Worm (Caenorhabditis elegans): Measurements from ENCODE around the gene gei-13.
A peak's percentile ranks its signal among the peaks of the same experiment; 100 is the strongest.

The gei-13 gene

ce11 chrIII:9662266-9662959 is 25.5 kb upstream of the gei-13 start:
- no peak for TF ChIP-seq unc-62 (GFP tag; optimal IDR thresholded peaks at IDR 0.05)
- no peak for TF ChIP-seq ceh-28 (tag; optimal IDR thresholded peaks at IDR 0.05)
- TF ChIP-seq skn-1 (tag; optimal IDR thresholded peaks at IDR 0.05), result no peak
- no peak for TF ChIP-seq pqm-1 (tag; optimal IDR thresholded peaks at IDR 0.05)
- peak; percentile 47 for TF ChIP-seq nfya-1 (tag; optimal IDR thresholded peaks at IDR 0.05; ENCODE audit: insufficient read depth)
- no peak for TF ChIP-seq ceh-16 (tag; optimal IDR thresholded peaks at IDR 0.05)
- no peak for TF ChIP-seq unc-39 (tag; optimal IDR thresholded peaks at IDR 0.05)
- no peak for TF ChIP-seq ceh-82 (tag; optimal IDR thresholded peaks at IDR 0.05)
- no peak for TF ChIP-seq eor-1 (tag; optimal IDR thresholded peaks at IDR 0.05)
- no peak for TF ChIP-seq R02D3.7 (tag; optimal IDR thresholded peaks at IDR 0.05)
- no peak for TF ChIP-seq nhr-67 (tag; optimal IDR thresholded peaks at IDR 0.05)
- peak; percentile 5 for TF ChIP-seq lin-15B (tag; optimal IDR thresholded peaks at IDR 0.05)
- no peak for TF ChIP-seq nhr-23 (tag; optimal IDR thresholded peaks at IDR 0.05)
- no peak for TF ChIP-seq snpc-4 (tag; optimal IDR thresholded peaks at IDR 0.05)
- TF ChIP-seq nhr-237 (tag; optimal IDR thresholded peaks at IDR 0.05), result no peak
- no peak for TF ChIP-seq elt-2 (tag; optimal IDR thresholded peaks at IDR 0.05)
- no peak for TF ChIP-seq ZK546.5 (tag; optimal IDR thresholded peaks at IDR 0.05)
- no peak for TF ChIP-seq jun-1 (tag; optimal IDR thresholded peaks at IDR 0.05)
- TF ChIP-seq nhr-43 (tag; optimal IDR thresholded peaks at IDR 0.05; ENCODE audit: poor library complexity, severe bottlenecking), result no peak
- TF ChIP-seq nhr-77 (tag; optimal IDR thresholded peaks at IDR 0.05), result no peak
- TF ChIP-seq nhr-25 (tag; optimal IDR thresholded peaks at IDR 0.05), result no peak
- TF ChIP-seq lin-39 (tag; optimal IDR thresholded peaks at IDR 0.05), result peak; percentile 58
- no peak for TF ChIP-seq mdl-1 (tag; optimal IDR thresholded peaks at IDR 0.05)
- TF ChIP-seq elt-1 (tag; optimal IDR thresholded peaks at IDR 0.05), result no peak

- TF ChIP-seq ceh-16 (tag; optimal IDR thresholded peaks at IDR 0.05), result no peak
- TF ChIP-seq ztf-11 (tag; optimal IDR thresholded peaks at IDR 0.05), result no peak
- no peak for TF ChIP-seq pqm-1 (tag; optimal IDR thresholded peaks at IDR 0.05)
- TF ChIP-seq daf-12 (tag; optimal IDR thresholded peaks at IDR 0.05), result no peak
- TF ChIP-seq fkh-2 (tag; optimal IDR thresholded peaks at IDR 0.05), result no peak
- TF ChIP-seq hmg-11 (tag; optimal IDR thresholded peaks at IDR 0.05), result peak; percentile 34
- no peak for TF ChIP-seq ztf-4 (tag; optimal IDR thresholded peaks at IDR 0.05)
- TF ChIP-seq pha-4 (tag; optimal IDR thresholded peaks at IDR 0.05), result no peak
- TF ChIP-seq mml-1 (tag; optimal IDR thresholded peaks at IDR 0.05), result no peak
- TF ChIP-seq nhr-23 (tag; optimal IDR thresholded peaks at IDR 0.05), result peak; percentile 69
- no peak for TF ChIP-seq skn-1 (tag; optimal IDR thresholded peaks at IDR 0.05)
- no peak for TF ChIP-seq ceh-82 (tag; optimal IDR thresholded peaks at IDR 0.05)
- no peak for TF ChIP-seq zag-1 (tag; optimal IDR thresholded peaks at IDR 0.05)
- TF ChIP-seq elt-2 (tag; optimal IDR thresholded peaks at IDR 0.05), result no peak
- peak; percentile 53 for TF ChIP-seq nhr-25 (tag; optimal IDR thresholded peaks at IDR 0.05)
- TF ChIP-seq nhr-43 (tag; optimal IDR thresholded peaks at IDR 0.05; ENCODE audit: poor library complexity, severe bottlenecking), result peak; percentile 61
- TF ChIP-seq lin-39 (tag; optimal IDR thresholded peaks at IDR 0.05), result no peak
- TF ChIP-seq nhr-76 (tag; optimal IDR thresholded peaks at IDR 0.05), result no peak
- TF ChIP-seq ama-1 (optimal IDR thresholded peaks at IDR 0.05), result no peak
- no peak for TF ChIP-seq sea-2 (GFP tag; optimal IDR thresholded peaks at IDR 0.05)
- no peak for TF ChIP-seq fos-1 (tag; optimal IDR thresholded peaks at IDR 0.05)
Measured at ce11 chrIII:9661119-9661518, 24.2 kb upstream of the gei-13 start.

DNA sequence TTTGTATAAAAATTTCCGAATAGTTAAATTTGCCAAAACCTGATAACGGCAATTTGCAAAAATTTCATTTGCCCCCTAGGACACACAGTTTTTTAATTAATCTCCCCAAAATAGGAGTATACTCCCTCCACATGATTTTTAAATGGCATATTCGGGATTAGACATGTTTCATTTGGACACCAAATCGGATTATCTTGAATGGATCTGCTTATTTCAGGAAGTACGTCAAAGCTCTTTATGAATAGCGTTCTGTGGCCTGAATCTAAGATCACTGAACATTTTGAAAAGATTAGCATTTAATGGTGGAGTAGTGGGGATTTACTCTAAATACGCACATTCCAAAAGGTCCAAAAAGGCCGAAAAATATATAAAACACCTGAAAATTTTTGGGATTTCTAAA is 21.7 kb upstream of the gei-13 start:
- no peak for TF ChIP-seq fkh-2 (tag; optimal IDR thresholded peaks at IDR 0.05)
- TF ChIP-seq R02D3.7 (tag; optimal IDR thresholded peaks at IDR 0.05), result no peak
- no peak for TF ChIP-seq ceh-28 (tag; optimal IDR thresholded peaks at IDR 0.05)
- no peak for TF ChIP-seq nhr-77 (tag; optimal IDR thresholded peaks at IDR 0.05)
- TF ChIP-seq nhr-67 (tag; optimal IDR thresholded peaks at IDR 0.05), result no peak
- no peak for TF ChIP-seq fkh-10 (GFP tag; optimal IDR thresholded peaks at IDR 0.05)
- TF ChIP-seq tbx-2 (tag; optimal IDR thresholded peaks at IDR 0.05), result no peak
- TF ChIP-seq aly-2 (tag; optimal IDR thresholded peaks at IDR 0.05), result no peak
- TF ChIP-seq egl-27 (tag; optimal IDR thresholded peaks at IDR 0.05), result no peak
- no peak for TF ChIP-seq nhr-12 (tag; optimal IDR thresholded peaks at IDR 0.05)
- no peak for TF ChIP-seq ceh-9 (tag; optimal IDR thresholded peaks at IDR 0.05)
- no peak for TF ChIP-seq elt-3 (tag; optimal IDR thresholded peaks at IDR 0.05)
